Worm (Caenorhabditis elegans): ENCODE data around the gene msp-56.

The msp-56 gene

ce11 chrIV:9872210-9872609, 30.9 kb downstream of the msp-56 start (continued):
- TF ChIP-seq nhr-71 (tag; optimal IDR thresholded peaks at IDR 0.05) (no peak), lsy-2 (tag; optimal IDR thresholded peaks at IDR 0.05) (peak in 1 of 2 experiments; percentile 29), nhr-76 (tag; optimal IDR thresholded peaks at IDR 0.05) (no peak), C34B4.2 (tag; optimal IDR thresholded peaks at IDR 0.05) (no peak), lin-35 (GFP tag; optimal IDR thresholded peaks at IDR 0.05) (no peak), aha-1 (tag; optimal IDR thresholded peaks at IDR 0.05) (no peak)

ce11 chrIV:9872786-9873185, 31.4 kb downstream of the msp-56 start:
- TF ChIP-seq lin-14 (GFP tag; optimal IDR thresholded peaks at IDR 0.05) (peak; percentile 64), ceh-82 (tag; optimal IDR thresholded peaks at IDR 0.05) (peak in 1 of 3 experiments; percentile 22), elt-2 (tag; optimal IDR thresholded peaks at IDR 0.05) (peak; percentile 39), lsy-2 (tag; optimal IDR thresholded peaks at IDR 0.05) (peak in 1 of 2 experiments; percentile 11), mep-1 (tag; optimal IDR thresholded peaks at IDR 0.05) (peak; percentile 14), rnt-1 (tag; optimal IDR thresholded peaks at IDR 0.05) (peak; percentile 3), nhr-71 (tag; optimal IDR thresholded peaks at IDR 0.05) (peak; percentile 37), nhr-12 (tag; optimal IDR thresholded peaks at IDR 0.05) (no peak), pqm-1 (tag; optimal IDR thresholded peaks at IDR 0.05) (no peak), snu-23 (GFP tag; optimal IDR thresholded peaks at IDR 0.05) (peak; percentile 8), unc-98 (GFP tag; IDR thresholded peaks at IDR 0.05) (no peak), lin-35 (GFP tag; optimal IDR thresholded peaks at IDR 0.05) (peak in 1 of 2 experiments; percentile 26)

- TF ChIP-seq ets-5 (GFP tag; IDR thresholded peaks at IDR 0.05) = no peak
- no peak for TF ChIP-seq unc-98 (GFP tag; IDR thresholded peaks at IDR 0.05)
- TF ChIP-seq nhr-85 (tag) = peak; percentile 86
- peak; percentile 78 for TF ChIP-seq nhr-20 (tag; optimal IDR thresholded peaks at IDR 0.05)
- no peak for TF ChIP-seq zag-1 (tag; optimal IDR thresholded peaks at IDR 0.05)
- TF ChIP-seq xbp-1 (tag; optimal IDR thresholded peaks at IDR 0.05) = peak; percentile 32
- TF ChIP-seq ceh-63 (GFP tag; optimal IDR thresholded peaks at IDR 0.05) = no peak
- peak; percentile 51 for TF ChIP-seq fkh-8 (tag; optimal IDR thresholded peaks at IDR 0.05)
- TF ChIP-seq zip-4 (GFP tag; optimal IDR thresholded peaks at IDR 0.05) = no peak
- no peak for TF ChIP-seq pax-3 (tag; optimal IDR thresholded peaks at IDR 0.05)
- peak; percentile 46 for TF ChIP-seq elt-2 (tag; optimal IDR thresholded peaks at IDR 0.05)
- TF ChIP-seq lin-39 (tag; optimal IDR thresholded peaks at IDR 0.05) = no peak
- no peak for TF ChIP-seq alr-1 (tag; optimal IDR thresholded peaks at IDR 0.05; ENCODE audit: borderline replicate concordance)
- no peak for TF ChIP-seq mab-9 (GFP tag; IDR thresholded peaks at IDR 0.05)
- TF ChIP-seq dsc-1 (tag; optimal IDR thresholded peaks at IDR 0.05) = peak; percentile 7
- TF ChIP-seq C04F5.9 (tag; optimal IDR thresholded peaks at IDR 0.05) = no peak
- TF ChIP-seq grh-1 (GFP tag; IDR thresholded peaks at IDR 0.05) = no peak; the same call in 1 of the 2 replicates
- no peak for TF ChIP-seq mef-2 (tag; optimal IDR thresholded peaks at IDR 0.05)
- peak; percentile 39 for TF ChIP-seq tbx-2 (tag; optimal IDR thresholded peaks at IDR 0.05)
- TF ChIP-seq C16A3.4 (tag; optimal IDR thresholded peaks at IDR 0.05) = no peak
- peak; percentile 63 to 75 for TF ChIP-seq efl-1 (optimal IDR thresholded peaks at IDR 0.05)
- no peak for TF ChIP-seq efl-1 (GFP tag; optimal IDR thresholded peaks at IDR 0.05 in 1 of 2)
- no peak for TF ChIP-seq ceh-88 (GFP tag; IDR thresholded peaks at IDR 0.05)
- peak; percentile 52 to 66 for TF ChIP-seq lsy-2 (tag; optimal IDR thresholded peaks at IDR 0.05)
- TF ChIP-seq skn-1 (tag; optimal IDR thresholded peaks at IDR 0.05) = no peak
- peak; percentile 86 for TF ChIP-seq lin-14 (GFP tag; optimal IDR thresholded peaks at IDR 0.05)
- TF ChIP-seq ama-1 (optimal IDR thresholded peaks at IDR 0.05) = no peak
- peak; percentile 70 for TF ChIP-seq nhr-71 (tag; optimal IDR thresholded peaks at IDR 0.05)
- TF ChIP-seq blmp-1 (tag; optimal IDR thresholded peaks at IDR 0.05) = peak; percentile 41
- no peak for TF ChIP-seq nhr-12 (tag; optimal IDR thresholded peaks at IDR 0.05)
- TF ChIP-seq ceh-90 (tag; optimal IDR thresholded peaks at IDR 0.05) = no peak
- TF ChIP-seq fos-1 (tag; optimal IDR thresholded peaks at IDR 0.05) = no peak
- TF ChIP-seq aha-1 (tag; optimal IDR thresholded peaks at IDR 0.05) = no peak
- no peak for TF ChIP-seq snpc-4 (tag; optimal IDR thresholded peaks at IDR 0.05)
- TF ChIP-seq nhr-19 (GFP tag; conservative IDR thresholded peaks at IDR 0.05) = peak; percentile 27
- no peak for TF ChIP-seq ces-1 (GFP tag; optimal IDR thresholded peaks at IDR 0.05)
- TF ChIP-seq irx-1 (tag; optimal IDR thresholded peaks at IDR 0.05) = no peak
- no peak for TF ChIP-seq nhr-84 (tag; optimal IDR thresholded peaks at IDR 0.05)
- TF ChIP-seq ztf-11 (tag; optimal IDR thresholded peaks at IDR 0.05) = no peak
- TF ChIP-seq nhr-76 (tag; optimal IDR thresholded peaks at IDR 0.05) = no peak
- TF ChIP-seq nhr-77 (tag; optimal IDR thresholded peaks at IDR 0.05) = no peak
- no peak for TF ChIP-seq isw-1 (GFP tag; IDR thresholded peaks at IDR 0.05)
- TF ChIP-seq ceh-82 (tag; optimal IDR thresholded peaks at IDR 0.05) = peak in 2 of 3 experiments; percentile 26 to 40
These were observed 32.5 kb downstream of the msp-56 start for ce11 chrIV:9873837-9874236.

Measured in whole organism, L1 larva.